Worm (Caenorhabditis elegans): ENCODE data around the gene rig-1.

Gene rig-1

DNA sequence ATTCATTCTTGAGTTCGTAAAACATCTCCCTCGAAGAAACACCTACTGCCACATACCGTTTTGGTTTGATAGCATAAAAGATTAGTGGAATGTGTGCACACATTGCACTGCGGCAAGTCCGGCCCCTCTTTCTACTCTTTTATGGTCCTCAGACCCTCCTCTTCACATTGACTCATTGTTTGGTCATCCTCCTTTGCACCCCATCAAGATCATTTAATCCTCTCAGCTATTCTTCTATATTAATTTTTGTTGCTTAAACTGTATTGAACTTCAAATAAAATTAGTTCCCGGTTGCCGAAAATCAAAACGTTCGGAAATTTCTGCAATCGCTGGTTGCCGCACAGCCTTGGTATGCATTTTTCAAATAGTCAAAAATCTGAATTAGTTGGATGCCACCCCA, at the start of gene rig-1:
Gene rig-1 (plus strand): TSS at position 301 of the 400 bp plus-strand sequence.
- TF ChIP-seq snu-23 (GFP tag; optimal IDR thresholded peaks at IDR 0.05) (no peak), C16A3.4 (tag; optimal IDR thresholded peaks at IDR 0.05) (no peak), nhr-71 (tag; optimal IDR thresholded peaks at IDR 0.05) (no peak), ets-5 (GFP tag; IDR thresholded peaks at IDR 0.05) (no peak), sox-4 (tag; optimal IDR thresholded peaks at IDR 0.05) (no peak), snpc-4 (tag; optimal IDR thresholded peaks at IDR 0.05) (no peak), ceh-63 (GFP tag; optimal IDR thresholded peaks at IDR 0.05) (no peak), ztf-11 (tag; optimal IDR thresholded peaks at IDR 0.05) (no peak), irx-1 (tag; optimal IDR thresholded peaks at IDR 0.05) (no peak), blmp-1 (tag; optimal IDR thresholded peaks at IDR 0.05) (no peak), sptf-1 (tag; optimal IDR thresholded peaks at IDR 0.05) (no peak)

DNA sequence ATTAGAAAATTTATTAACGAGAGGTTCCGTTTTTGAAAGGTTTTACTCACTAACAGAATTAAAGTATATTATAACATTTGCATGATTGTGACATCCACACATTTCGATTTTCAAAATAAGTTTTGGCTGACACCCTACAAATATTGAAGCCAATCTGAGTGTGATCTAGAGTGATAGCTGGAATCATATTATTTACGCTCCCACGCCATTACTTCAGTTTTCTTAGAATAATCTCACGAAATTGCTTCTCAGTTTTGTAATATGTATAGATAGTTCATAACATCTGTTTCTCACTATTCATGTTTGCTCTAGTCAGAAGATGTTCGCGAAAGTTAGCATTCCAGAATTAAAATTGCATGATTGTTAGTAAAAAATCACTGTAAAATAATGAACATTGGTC, 48.1 kb upstream of the rig-1 start:
- TF ChIP-seq fkh-8 (tag; optimal IDR thresholded peaks at IDR 0.05) (peak; percentile 55), tlp-1 (tag; optimal IDR thresholded peaks at IDR 0.05) (no peak), dsc-1 (tag; optimal IDR thresholded peaks at IDR 0.05) (peak; percentile 30)

DNA sequence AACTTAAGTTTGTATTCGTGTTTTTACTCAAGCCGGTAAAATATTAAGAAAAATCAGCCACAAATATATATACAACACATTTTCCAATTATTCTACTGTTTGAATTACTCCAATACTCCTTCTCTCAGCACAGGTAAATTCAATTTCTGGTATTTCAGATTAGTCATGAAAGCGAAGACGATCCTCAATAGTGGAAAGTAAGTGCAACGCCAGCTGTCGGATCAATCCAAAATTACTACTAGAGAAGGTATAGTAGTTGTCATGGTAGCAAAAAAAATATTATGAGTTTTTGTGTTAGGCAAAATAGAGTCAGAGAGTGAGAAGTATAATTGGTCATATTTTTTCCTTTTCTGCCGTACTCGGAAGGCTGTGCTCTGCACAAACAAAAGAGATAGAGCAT, 47.4 kb upstream of the rig-1 start, which contains the start of gene K01A12.2:
Gene K01A12.2 (plus strand): TSS at position 301 of the 400 bp plus-strand sequence.
- TF ChIP-seq C34B4.2 (tag; optimal IDR thresholded peaks at IDR 0.05) (no peak), elt-3 (tag; optimal IDR thresholded peaks at IDR 0.05) (no peak), unc-62 (GFP tag; optimal IDR thresholded peaks at IDR 0.05) (no peak), F16B12.6 (tag; optimal IDR thresholded peaks at IDR 0.05) (no peak), blmp-1 (tag; optimal IDR thresholded peaks at IDR 0.05) (no peak), fkh-10 (GFP tag; optimal IDR thresholded peaks at IDR 0.05) (no peak), efl-1 (optimal IDR thresholded peaks at IDR 0.05) (no peak), efl-1 (GFP tag; optimal IDR thresholded peaks at IDR 0.05 in 1 of 2) (no peak), unc-30 (tag; optimal IDR thresholded peaks at IDR 0.05) (no peak), nhr-28 (tag; optimal IDR thresholded peaks at IDR 0.05) (no peak), nhr-11 (tag; optimal IDR thresholded peaks at IDR 0.05) (no peak), hlh-17 (GFP tag; optimal IDR thresholded peaks at IDR 0.05; ENCODE audit: borderline replicate concordance) (no peak), nhr-77 (tag; optimal IDR thresholded peaks at IDR 0.05) (no peak), lsy-2 (tag; optimal IDR thresholded peaks at IDR 0.05) (no peak), sup-37 (GFP tag; optimal IDR thresholded peaks at IDR 0.05) (no peak), nhr-71 (tag; optimal IDR thresholded peaks at IDR 0.05) (no peak)

DNA sequence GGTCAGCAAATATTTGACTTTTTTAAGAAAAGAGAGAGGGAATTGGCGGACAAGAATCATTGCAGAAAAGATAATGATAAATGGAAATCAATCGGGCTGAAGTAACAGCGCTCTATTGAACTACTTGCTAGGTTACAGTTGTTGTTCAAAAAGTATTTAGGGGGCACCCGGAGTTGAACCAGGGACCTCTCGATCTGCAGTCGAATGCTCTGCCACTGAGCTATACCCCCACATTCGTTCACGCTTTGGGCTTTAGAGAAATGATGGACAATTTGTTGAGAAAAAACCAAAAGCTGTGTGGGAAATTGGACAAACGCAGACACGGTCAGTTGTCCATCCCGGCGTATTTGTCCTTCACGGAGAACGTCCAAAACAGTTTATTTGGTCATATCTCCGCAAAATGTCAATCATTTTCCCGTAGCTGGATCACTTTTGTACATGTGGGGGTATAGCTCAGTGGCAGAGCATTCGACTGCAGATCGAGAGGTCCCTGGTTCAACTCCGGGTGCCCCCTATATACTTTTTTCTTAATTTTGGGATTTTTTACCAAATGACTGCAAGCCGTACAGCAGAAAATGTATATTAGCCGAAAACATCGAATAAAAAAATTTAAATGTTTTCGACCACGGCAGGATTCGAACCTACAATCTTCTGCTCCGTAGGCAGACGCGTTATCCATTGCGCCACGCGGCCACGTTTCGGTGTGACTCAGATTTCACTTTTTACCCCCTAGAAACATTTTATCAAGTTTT, 36.4 kb upstream of the rig-1 start:
- TF ChIP-seq zip-4 (GFP tag; optimal IDR thresholded peaks at IDR 0.05) (no peak), nhr-90 (tag; optimal IDR thresholded peaks at IDR 0.05; ENCODE audit: poor library complexity) (peak; percentile 22), snu-23 (GFP tag; optimal IDR thresholded peaks at IDR 0.05) (peak; percentile 14), rnt-1 (tag; optimal IDR thresholded peaks at IDR 0.05) (peak; percentile 45), nhr-77 (tag; optimal IDR thresholded peaks at IDR 0.05) (peak; percentile 18), nhr-47 (tag; optimal IDR thresholded peaks at IDR 0.05) (peak; percentile 14), elt-3 (tag; optimal IDR thresholded peaks at IDR 0.05) (no peak), nhr-85 (tag) (peak; percentile 27), nhr-28 (tag; optimal IDR thresholded peaks at IDR 0.05) (no peak), pqm-1 (tag; optimal IDR thresholded peaks at IDR 0.05) (no peak), nhr-76 (tag; optimal IDR thresholded peaks at IDR 0.05) (no peak), ztf-11 (tag; optimal IDR thresholded peaks at IDR 0.05) (no peak), tlp-1 (tag; optimal IDR thresholded peaks at IDR 0.05) (no peak), pag-3 (tag; optimal IDR thresholded peaks at IDR 0.05; ENCODE audit: borderline replicate concordance, insufficient read depth) (no peak), nhr-20 (tag; optimal IDR thresholded peaks at IDR 0.05) (no peak), nhr-71 (tag; optimal IDR thresholded peaks at IDR 0.05) (peak; percentile 8), pax-3 (tag; optimal IDR thresholded peaks at IDR 0.05) (no peak), efl-1 (optimal IDR thresholded peaks at IDR 0.05) (no peak), efl-1 (GFP tag; optimal IDR thresholded peaks at IDR 0.05 in 1 of 2) (peak in 1 of 2 experiments; percentile 80), efl-3 (GFP tag; optimal IDR thresholded peaks at IDR 0.05) (no peak), nhr-237 (tag; optimal IDR thresholded peaks at IDR 0.05) (no peak)

Measured in whole organism, L1 larva.